Worm (Caenorhabditis elegans) whole organism, young adult: Measurements from ENCODE around the gene str-250.

Experiments used
- B0035.1 ChIP-seq: sonication (generic microtip); optimal IDR thresholded peaks from 2 replicates; lab custom pipeline; 2016; ENCODE audit warnings: missing genetic modification characterization, mild to moderate bottlenecking, missing compliant biosample characterization, missing genotype, missing genetic modification reagents
- B0336.3 ChIP-seq: fragments of 200-800 bp; sonication (Bioruptor generic); IDR thresholded peaks from 2 replicates; pipeline ENCODE4 v1.3.6; 2022; ENCODE audit warnings: missing genetic modification characterization, missing compliant biosample characterization
- F33H1.4 ChIP-seq: fragments of 200-800 bp; sonication (Bioruptor generic); IDR thresholded peaks from 2 replicates; pipeline ENCODE4 v1.3.6; 2022; ENCODE audit warnings: missing genetic modification reagents, missing genetic modification characterization, missing compliant biosample characterization
- F39B2.1 ChIP-seq: fragments of 200-800 bp; sonication (Bioruptor generic); IDR thresholded peaks from 2 replicates; pipeline ENCODE4 v1.3.6; 2022; ENCODE audit warnings: missing genetic modification reagents, missing genetic modification characterization, missing compliant biosample characterization
- K11D2.4 ChIP-seq: fragments of 200-800 bp; sonication (Bioruptor generic); IDR thresholded peaks from 2 replicates; pipeline ENCODE4 v1.3.6; 2022; ENCODE audit warnings: missing genetic modification reagents, missing genetic modification characterization, missing compliant biosample characterization
- K12H6.12 ChIP-seq: fragments of 200-800 bp; sonication (Bioruptor generic); optimal IDR thresholded peaks from 2 replicates; lab custom pipeline; 2018; ENCODE audit warnings: mild to moderate bottlenecking, missing genetic modification characterization, missing compliant biosample characterization
- T07F8.4 ChIP-seq: sonication (generic microtip); optimal IDR thresholded peaks from 2 replicates; lab custom pipeline; 2016; ENCODE audit warnings: mild to moderate bottlenecking, missing genetic modification characterization, moderate library complexity, missing compliant biosample characterization
- T26A5.8 ChIP-seq: sonication (generic microtip); optimal IDR thresholded peaks from 2 replicates; lab custom pipeline; 2016; ENCODE audit warnings: missing genetic modification characterization, missing compliant biosample characterization
- Y79H2A.3 ChIP-seq: fragments of 200-800 bp; sonication (Bioruptor generic); conservative IDR thresholded peaks from 2 replicates; pipeline ENCODE4 v1.3.6; 2022; ENCODE audit warnings: missing genetic modification reagents, missing genetic modification characterization, missing compliant biosample characterization
- Y95B8A.8 ChIP-seq: fragments of 200-800 bp; sonication (Bioruptor generic); IDR thresholded peaks from 2 replicates; pipeline ENCODE4 v1.3.6; 2022; ENCODE audit warnings: missing genetic modification reagents, missing genetic modification characterization, missing compliant biosample characterization
- ama-1 ChIP-seq, 3 experiments: fragments of 150-350 bp in 1 of 3; sonication (generic microtip) in 2 of 3; optimal IDR thresholded peaks; 2 replicates each; lab custom pipeline; 2014 to 2018; ENCODE audit warnings: missing biosample characterization in 2 of 3, missing genetic modification characterization in 2 of 3, missing genetic modification reagents in 2 of 3
- aptf-3 ChIP-seq: fragments of 200-800 bp; sonication (Bioruptor generic); IDR thresholded peaks from 2 replicates; pipeline ENCODE4 v1.3.6; 2022; ENCODE audit warnings: missing genetic modification characterization, missing compliant biosample characterization
- athp-1 ChIP-seq: sonication (generic microtip); optimal IDR thresholded peaks from 2 replicates; lab custom pipeline; 2017; ENCODE audit warnings: mild to moderate bottlenecking, missing genetic modification characterization, missing compliant biosample characterization
- attf-3 ChIP-seq: fragments of 200-800 bp; sonication (Bioruptor generic); conservative IDR thresholded peaks from 2 replicates; pipeline ENCODE4 v1.3.6; 2022; ENCODE audit warnings: missing genetic modification reagents, missing genetic modification characterization, missing compliant biosample characterization
- attf-5 ChIP-seq: fragments of 200-800 bp; sonication (Bioruptor generic); optimal IDR thresholded peaks from 2 replicates; lab custom pipeline; 2018; ENCODE audit warnings: mild to moderate bottlenecking, missing genetic modification characterization, missing compliant biosample characterization
- attf-6 ChIP-seq: fragments of 200-800 bp; sonication (Bioruptor generic); IDR thresholded peaks from 2 replicates; pipeline ENCODE4 v1.3.6; 2022; ENCODE audit warnings: missing genetic modification reagents, missing genetic modification characterization, missing compliant biosample characterization
- cebp-1 ChIP-seq, 2 experiments: fragments of 200-800 bp in 1 of 2; sonication (Bioruptor generic) in 1 of 2; sonication (generic microtip) in 1 of 2; IDR thresholded peaks in 1 of 2; optimal IDR thresholded peaks in 1 of 2; 2 replicates each; pipeline versions ENCODE4 v1.3.6 to Lab custom; 2017 to 2022; ENCODE audit warnings: missing compliant biosample characterization in 2 of 2, missing genetic modification characterization in 2 of 2, mild to moderate bottlenecking in 1 of 2, missing genetic modification reagents in 1 of 2, moderate library complexity in 1 of 2
- chd-7 ChIP-seq: sonication (generic microtip); optimal IDR thresholded peaks from 2 replicates; lab custom pipeline; 2016; ENCODE audit warnings: mild to moderate bottlenecking, missing genetic modification characterization, moderate library complexity, missing compliant biosample characterization
- dox-1 ChIP-seq: fragments of 200-800 bp; sonication (Bioruptor generic); IDR thresholded peaks from 2 replicates; pipeline ENCODE4 v1.3.6; 2022; ENCODE audit warnings: missing genetic modification reagents, missing genetic modification characterization, missing compliant biosample characterization
- dpff-1 ChIP-seq: sonication (generic microtip); optimal IDR thresholded peaks from 2 replicates; lab custom pipeline; 2017; ENCODE audit warnings: mild to moderate bottlenecking, missing genetic modification characterization, missing compliant biosample characterization
- efl-1 ChIP-seq: fragments of 150-350 bp; optimal IDR thresholded peaks from 2 replicates; lab custom pipeline; 2014; ENCODE audit warnings: missing biosample characterization, missing genetic modification reagents, missing genetic modification characterization
- ekl-4 ChIP-seq: fragments of 200-800 bp; sonication (Bioruptor generic); IDR thresholded peaks from 2 replicates; pipeline ENCODE4 v1.3.6; 2022; ENCODE audit warnings: missing genetic modification reagents, missing genetic modification characterization, missing compliant biosample characterization
- hlh-12 ChIP-seq: sonication (generic microtip); optimal IDR thresholded peaks from 2 replicates; lab custom pipeline; 2016; ENCODE audit warnings: missing genetic modification characterization, missing compliant biosample characterization
- hlh-26 ChIP-seq: fragments of 200-800 bp; sonication (Bioruptor generic); conservative IDR thresholded peaks from 2 replicates; pipeline ENCODE4 v1.3.6; 2022; ENCODE audit warnings: missing genetic modification reagents, missing genetic modification characterization, missing compliant biosample characterization
- hmg-1.2 ChIP-seq: fragments of 200-800 bp; sonication (Bioruptor generic); IDR thresholded peaks from 2 replicates; pipeline ENCODE4 v1.3.6; 2022; ENCODE audit warnings: missing genetic modification reagents, missing genetic modification characterization, missing compliant biosample characterization
- let-607 ChIP-seq, 2 experiments: fragments of 200-800 bp in 1 of 2; sonication (Bioruptor generic) in 1 of 2; sonication (generic microtip) in 1 of 2; optimal IDR thresholded peaks; 2 replicates each; lab custom pipeline; 2016 to 2018; ENCODE audit warnings: mild to moderate bottlenecking in 2 of 2, missing compliant biosample characterization in 2 of 2, missing genetic modification characterization in 2 of 2, moderate library complexity in 2 of 2, missing genotype in 1 of 2
- lin-35 ChIP-seq, 3 experiments: fragments of 150-350 bp in 2 of 3; sonication (generic microtip) in 1 of 3; optimal IDR thresholded peaks; 2 replicates each; lab custom pipeline; 2014 to 2018; ENCODE audit warnings: missing biosample characterization in 3 of 3, missing genetic modification characterization in 3 of 3, missing genetic modification reagents in 3 of 3
- lin-54 ChIP-seq: fragments of 200-800 bp; sonication (Bioruptor generic); optimal IDR thresholded peaks from 2 replicates; lab custom pipeline; 2018; ENCODE audit warnings: mild to moderate bottlenecking, missing genetic modification characterization, missing compliant biosample characterization
- lsl-1 ChIP-seq: fragments of 200-800 bp; sonication (Bioruptor generic); optimal IDR thresholded peaks from 2 replicates; lab custom pipeline; 2018; ENCODE audit warnings: mild to moderate bottlenecking, missing genetic modification characterization, moderate library complexity, missing compliant biosample characterization
- madf-3 ChIP-seq: fragments of 200-800 bp; sonication (Bioruptor generic); IDR thresholded peaks from 2 replicates; pipeline ENCODE4 v1.3.6; 2022; ENCODE audit warnings: missing genetic modification reagents, missing genetic modification characterization, missing compliant biosample characterization
- mxl-1 ChIP-seq: sonication (generic microtip); optimal IDR thresholded peaks from 2 replicates; lab custom pipeline; 2016; ENCODE audit warnings: missing genetic modification characterization, missing compliant biosample characterization
- nfya-1 ChIP-seq: sonication (generic microtip); optimal IDR thresholded peaks from 2 replicates; lab custom pipeline; 2017; ENCODE audit warnings: antibody characterized with exemption, missing compliant biosample characterization, missing genetic modification characterization, borderline replicate concordance; ENCODE audit not compliant: insufficient read depth
- nfyb-1 ChIP-seq: fragments of 200-800 bp; sonication (Bioruptor generic); IDR thresholded peaks from 2 replicates; pipeline ENCODE4 v1.3.6; 2022; ENCODE audit warnings: missing genetic modification reagents, missing genetic modification characterization, missing compliant biosample characterization
- nhr-179 ChIP-seq: sonication (generic microtip); optimal IDR thresholded peaks from 2 replicates; lab custom pipeline; 2016; ENCODE audit warnings: mild to moderate bottlenecking, missing genetic modification characterization, missing compliant biosample characterization
- nhr-80 ChIP-seq: sonication (generic microtip); optimal IDR thresholded peaks from 2 replicates; lab custom pipeline; 2016; ENCODE audit warnings: missing genetic modification characterization, missing compliant biosample characterization
- sea-2 ChIP-seq: fragments of 200-800 bp; sonication (Bioruptor generic); IDR thresholded peaks from 2 replicates; pipeline ENCODE4 v1.3.6; 2022; ENCODE audit warnings: missing genetic modification characterization, missing compliant biosample characterization
- tbp1 ChIP-seq: fragments of 200-800 bp; sonication (Bioruptor generic); optimal IDR thresholded peaks from 2 replicates; lab custom pipeline; 2018; ENCODE audit warnings: mild to moderate bottlenecking, missing genetic modification characterization, missing compliant biosample characterization
- unc-130 ChIP-seq: sonication (generic microtip); optimal IDR thresholded peaks from 2 replicates; lab custom pipeline; 2016; ENCODE audit warnings: missing genetic modification reagents, missing genetic modification characterization, missing compliant biosample characterization
- xnd-1 ChIP-seq: sonication (generic microtip); optimal IDR thresholded peaks from 2 replicates; lab custom pipeline; 2016; ENCODE audit warnings: missing genotype, missing genetic modification reagents, missing genetic modification characterization, missing compliant biosample characterization
- zfh-2 ChIP-seq: fragments of 200-800 bp; sonication (Bioruptor generic); conservative IDR thresholded peaks from 2 replicates; pipeline ENCODE4 v1.3.6; 2022; ENCODE audit warnings: missing genetic modification reagents, missing genetic modification characterization, missing compliant biosample characterization
- zim-3 ChIP-seq: sonication (generic microtip); optimal IDR thresholded peaks from 2 replicates; lab custom pipeline; 2017; ENCODE audit warnings: mild to moderate bottlenecking, missing genetic modification characterization, moderate library complexity, missing compliant biosample characterization
- ztf-18 ChIP-seq: sonication (generic microtip); optimal IDR thresholded peaks from 2 replicates; lab custom pipeline; 2016; ENCODE audit warnings: missing genotype, mild to moderate bottlenecking, missing genetic modification characterization, missing compliant biosample characterization
- ztf-28 ChIP-seq: fragments of 200-800 bp; sonication (Bioruptor generic); IDR thresholded peaks from 2 replicates; pipeline ENCODE4 v1.3.6; 2022; ENCODE audit warnings: missing genetic modification reagents, missing genetic modification characterization, missing compliant biosample characterization
- ztf-3 ChIP-seq: fragments of 200-800 bp; sonication (Bioruptor generic); optimal IDR thresholded peaks from 2 replicates; lab custom pipeline; 2018; ENCODE audit warnings: mild to moderate bottlenecking, missing genetic modification characterization, missing compliant biosample characterization

str-250 gene

ce11 chrV:13907557-13908104 lies 10.8 kb upstream of the str-250 start (continued):
- TF ChIP-seq hmg-1.2 (GFP tag; lab: Robert Waterston, UW), result peak; percentile 56
- peak; percentile 68 for TF ChIP-seq attf-5 (GFP tag; lab: Kevin White, UChicago)
- peak; percentile 63 for TF ChIP-seq lin-54
- no peak for TF ChIP-seq T26A5.8 (tag; lab: Kevin White, UChicago)
- no peak for TF ChIP-seq zfh-2
- TF ChIP-seq T07F8.4 (tag; lab: Kevin White, UChicago), result no peak
- no peak; the same call in none of the 2 replicates for TF ChIP-seq F33H1.4 (GFP tag; lab: Robert Waterston, UW)
- TF ChIP-seq ztf-18 (tag; lab: Kevin White, UChicago), result no peak
- TF ChIP-seq aptf-3, result peak; percentile 88; the same call in 1 of the 2 replicates
- peak; percentile 55 for TF ChIP-seq K12H6.12 (tag; lab: Kevin White, UChicago)
- peak; percentile 67 for TF ChIP-seq athp-1 (tag; lab: Kevin White, UChicago)
- TF ChIP-seq, all 124 proteins: peak for 69

ce11 chrV:13908120-13908915 lies 10.1 kb upstream of the str-250 start:
- TF ChIP-seq efl-1 (GFP tag; lab: Kevin White, UChicago), result no peak
- TF ChIP-seq nfyb-1 (GFP tag; lab: Robert Waterston, UW), result peak; percentile 64
- no peak for TF ChIP-seq xnd-1 (tag; lab: Kevin White, UChicago)
- TF ChIP-seq F39B2.1, result no peak
- TF ChIP-seq dpff-1, result no peak
- no peak for TF ChIP-seq nhr-80 (tag; lab: Kevin White, UChicago)
- 0 out of 2 replicates have a peak, but pooled peaks have one; percentile 8 for TF ChIP-seq attf-3 (GFP tag; lab: Robert Waterston, UW)
- TF ChIP-seq lsl-1 (GFP tag; lab: Kevin White, UChicago), result no peak
- peak; percentile 71; the same call in 1 of the 2 replicates for TF ChIP-seq Y95B8A.8
- TF ChIP-seq sea-2 (GFP tag; lab: Robert Waterston, UW), result no peak
- TF ChIP-seq Y79H2A.3 (GFP tag; lab: Robert Waterston, UW), result peak; percentile 6; the same call in 1 of the 2 replicates
- no peak for TF ChIP-seq B0035.1 (tag; lab: Kevin White, UChicago)
- TF ChIP-seq athp-1 (tag; lab: Kevin White, UChicago), result peak; percentile 1
- peak; percentile 33; the same call in 1 of the 2 replicates for TF ChIP-seq ztf-28 (GFP tag; lab: Robert Waterston, UW)
- 0 out of 2 replicates have a peak, but pooled peaks have one; percentile 27 for TF ChIP-seq madf-3 (GFP tag; lab: Robert Waterston, UW)
- TF ChIP-seq T26A5.8 (tag; lab: Kevin White, UChicago), result no peak
- peak; percentile 38 for TF ChIP-seq chd-7 (tag; lab: Kevin White, UChicago)
- TF ChIP-seq tbp1, result no peak
- no peak for TF ChIP-seq cebp-1 (GFP tag; IDR thresholded peaks at IDR 0.05; lab: Robert Waterston, UW)
- peak; percentile 29 for TF ChIP-seq cebp-1 (tag; optimal IDR thresholded peaks at IDR 0.05; lab: Kevin White, UChicago)
- no peak; the same call in 1 of the 2 replicates for TF ChIP-seq attf-6 (GFP tag; lab: Robert Waterston, UW)
- no peak for TF ChIP-seq nfya-1 (tag; lab: Kevin White, UChicago)
- TF ChIP-seq hlh-26, result no peak
- TF ChIP-seq mxl-1, result no peak
- no peak for TF ChIP-seq hlh-12 (tag; lab: Kevin White, UChicago)
- no peak; the same call in 1 of the 2 replicates for TF ChIP-seq ekl-4 (GFP tag; lab: Robert Waterston, UW)
- no peak for TF ChIP-seq T07F8.4 (tag; lab: Kevin White, UChicago)
- TF ChIP-seq B0336.3 (GFP tag; lab: Robert Waterston, UW), result peak; percentile 15
- TF ChIP-seq ama-1 (optimal IDR thresholded peaks at IDR 0.05; lab: Kevin White, UChicago), result peak; percentile 53
- no peak for TF ChIP-seq ama-1 (GFP tag; optimal IDR thresholded peaks at IDR 0.05; lab: Kevin White, UChicago)
- TF ChIP-seq unc-130 (GFP tag; lab: Kevin White, UChicago), result no peak
- no peak for TF ChIP-seq nhr-179
- TF ChIP-seq ztf-3 (GFP tag; lab: Kevin White, UChicago), result peak; percentile 41
- TF ChIP-seq zim-3 (tag; lab: Kevin White, UChicago), result no peak
- TF ChIP-seq dox-1 (GFP tag; lab: Robert Waterston, UW), result peak; percentile 57
- no peak for TF ChIP-seq let-607 (tag; optimal IDR thresholded peaks at IDR 0.05; lab: Kevin White, UChicago)
- TF ChIP-seq K11D2.4 (GFP tag; lab: Robert Waterston, UW), result peak; percentile 45
- peak in 1 of 3 experiments; percentile 39 for TF ChIP-seq lin-35 (GFP tag; optimal IDR thresholded peaks at IDR 0.05; lab: Kevin White, UChicago)
